Worm (Caenorhabditis elegans): ENCODE measurements around the gene F57F5.3.
"Not testable (repeated sequence)": the region's sequence is repeated elsewhere in the genome, so short reads cannot be mapped to it uniquely, and the experiment has no call there.

Gene F57F5.3

DNA sequence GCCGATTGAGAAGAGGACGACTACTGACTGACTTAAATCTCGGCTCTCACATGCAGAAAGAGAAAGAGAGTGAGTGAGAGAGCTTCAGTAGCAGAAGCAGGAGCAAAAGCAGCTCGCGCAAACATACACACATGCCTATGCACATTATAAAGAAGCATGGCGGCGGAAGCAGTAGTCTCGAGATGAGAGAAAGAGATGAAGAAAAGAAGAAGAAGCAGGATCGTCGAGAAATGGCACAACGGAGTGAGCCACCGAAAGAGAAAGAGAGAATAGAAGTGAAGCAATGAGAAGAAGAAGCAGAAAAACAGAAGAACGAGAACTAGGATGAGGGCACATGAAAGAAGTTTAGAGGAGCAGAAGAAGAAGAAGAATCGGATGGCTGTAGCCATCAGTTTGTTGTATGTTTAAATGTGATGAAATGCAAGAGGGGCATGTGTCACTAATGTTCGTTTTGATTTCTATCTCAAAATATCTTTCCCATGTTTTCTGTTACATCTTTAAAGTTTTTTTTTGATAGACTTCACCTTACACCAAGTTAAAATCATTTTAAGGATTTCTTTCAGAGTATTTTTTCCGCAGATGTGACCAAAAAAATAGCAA is 20.6 kb upstream of the F57F5.3 start:
- TF ChIP-seq him-1 (tag; optimal IDR thresholded peaks at IDR 0.05) (peak; percentile 80), dao-5 (tag; optimal IDR thresholded peaks at IDR 0.05) (no peak)

DNA sequence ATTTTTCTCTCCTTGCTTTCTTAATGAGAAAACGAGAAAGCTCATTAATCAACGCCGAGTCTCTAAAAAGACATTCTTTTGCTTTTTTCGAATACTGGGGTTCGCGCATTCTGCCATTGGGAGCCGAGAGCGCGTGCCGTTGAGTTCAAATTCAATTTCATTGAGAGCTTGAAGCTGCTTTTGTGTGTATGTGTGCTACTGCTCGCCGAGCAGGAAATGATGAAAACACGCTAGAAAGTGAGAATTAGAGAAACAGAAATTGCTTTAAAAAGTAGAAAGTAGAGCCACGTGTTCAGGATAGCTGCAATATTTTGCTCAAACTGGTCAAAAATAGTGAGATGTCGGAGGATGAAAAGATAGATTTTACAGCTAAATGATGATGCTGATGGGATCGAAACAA is 19.3 kb upstream of the F57F5.3 start:
- TF ChIP-seq him-1 (tag; optimal IDR thresholded peaks at IDR 0.05) (peak; percentile 4), W03F9.2 (tag; optimal IDR thresholded peaks at IDR 0.05) (no peak)

DNA sequence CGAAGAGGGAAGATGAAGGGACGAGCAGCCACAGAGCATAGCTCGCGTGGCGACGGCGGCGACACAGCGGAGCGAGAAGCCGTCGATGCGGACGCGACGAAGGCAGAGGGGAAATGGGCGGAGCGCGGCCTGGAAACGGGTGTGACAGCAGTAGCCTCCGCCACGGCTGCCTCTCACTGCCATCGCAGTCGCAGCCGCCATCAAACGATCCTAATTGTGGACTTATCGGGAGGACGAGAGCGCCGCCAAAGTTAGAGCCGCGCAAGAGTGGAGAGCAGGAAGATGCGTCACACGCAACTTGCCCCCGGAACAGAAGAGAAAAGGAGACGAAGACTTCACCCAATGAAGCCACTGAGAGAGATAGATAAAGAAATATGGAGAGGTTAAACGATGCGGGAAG is 17.9 kb upstream of the F57F5.3 start:
- no peak for TF ChIP-seq W03F9.2 (tag; optimal IDR thresholded peaks at IDR 0.05)
- peak; percentile 41 for TF ChIP-seq him-1 (tag; optimal IDR thresholded peaks at IDR 0.05)

DNA sequence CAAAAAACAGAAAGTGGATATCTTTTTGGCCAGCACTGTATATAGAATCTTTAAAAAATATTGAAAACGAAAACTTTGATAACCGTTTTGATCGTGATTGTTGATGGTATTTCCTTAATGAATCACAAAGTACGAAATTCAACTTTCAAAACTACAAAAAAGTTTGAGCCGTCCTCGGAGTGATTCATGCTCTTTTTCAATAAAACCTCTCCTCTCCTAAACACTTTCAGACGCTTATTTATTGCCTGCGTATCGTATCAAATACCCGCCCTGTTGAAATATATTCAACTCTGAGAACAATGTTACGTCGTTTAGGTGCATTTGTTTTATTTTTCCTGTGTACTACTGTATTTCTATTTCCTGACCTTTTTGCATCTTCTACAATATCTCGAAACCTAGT is 14.5 kb upstream of the F57F5.3 start:
- TF ChIP-seq him-1 (tag; optimal IDR thresholded peaks at IDR 0.05): no peak
- TF ChIP-seq dao-5 (tag; optimal IDR thresholded peaks at IDR 0.05): no peak
- no peak for TF ChIP-seq W03F9.2 (tag; optimal IDR thresholded peaks at IDR 0.05)

DNA sequence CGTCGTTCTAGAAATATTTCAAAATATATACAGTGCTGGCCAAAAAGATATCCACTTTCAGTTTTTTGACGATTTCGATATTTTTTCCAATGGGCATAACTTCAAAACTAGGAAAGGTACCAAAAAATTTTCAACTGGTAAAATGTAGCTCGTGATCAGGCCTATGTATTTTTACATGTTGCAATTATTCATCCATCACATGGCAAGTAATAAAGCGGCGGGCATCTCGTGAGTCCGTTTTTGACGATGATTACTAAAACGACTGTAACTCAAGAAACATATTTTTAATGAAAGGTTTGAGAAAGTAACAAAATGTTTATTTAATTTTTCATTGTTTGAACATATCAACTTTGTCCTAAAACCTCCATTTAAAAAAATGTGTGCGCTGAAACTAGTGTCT is 13.6 kb upstream of the F57F5.3 start, which contains the start of gene F10C2.3:
Gene F10C2.3, plus strand, starts transcription at position 301 of the 400 bp plus-strand sequence.
- not testable (repeated sequence) for TF ChIP-seq him-1, dao-5, W03F9.2 (tag; optimal IDR thresholded peaks at IDR 0.05)

DNA sequence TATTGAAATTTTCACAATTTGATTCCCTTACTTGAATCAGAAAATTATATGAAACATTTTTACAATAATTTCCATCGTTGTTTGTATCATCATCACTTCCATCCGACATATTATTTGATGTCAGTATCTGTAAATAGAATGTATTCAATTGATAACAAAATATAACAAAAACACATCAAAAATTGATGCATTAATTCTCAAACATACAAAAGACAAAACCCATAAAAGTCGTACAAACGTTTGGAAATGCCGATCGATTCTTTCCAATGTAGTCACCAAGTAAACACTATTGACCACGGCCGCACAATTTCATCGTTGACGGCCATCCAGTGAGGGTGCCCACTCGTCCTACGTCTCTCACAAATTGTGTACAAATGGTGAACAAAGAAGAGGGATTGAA is 6.9 kb upstream of the F57F5.3 start, which contains the start of gene add-2:
Gene add-2, minus strand, starts transcription at position 109 of the 400 bp plus-strand sequence.
- TF ChIP-seq him-1 (tag; optimal IDR thresholded peaks at IDR 0.05): no peak
- no peak for TF ChIP-seq dao-5 (tag; optimal IDR thresholded peaks at IDR 0.05)
- no peak for TF ChIP-seq W03F9.2 (tag; optimal IDR thresholded peaks at IDR 0.05)

DNA sequence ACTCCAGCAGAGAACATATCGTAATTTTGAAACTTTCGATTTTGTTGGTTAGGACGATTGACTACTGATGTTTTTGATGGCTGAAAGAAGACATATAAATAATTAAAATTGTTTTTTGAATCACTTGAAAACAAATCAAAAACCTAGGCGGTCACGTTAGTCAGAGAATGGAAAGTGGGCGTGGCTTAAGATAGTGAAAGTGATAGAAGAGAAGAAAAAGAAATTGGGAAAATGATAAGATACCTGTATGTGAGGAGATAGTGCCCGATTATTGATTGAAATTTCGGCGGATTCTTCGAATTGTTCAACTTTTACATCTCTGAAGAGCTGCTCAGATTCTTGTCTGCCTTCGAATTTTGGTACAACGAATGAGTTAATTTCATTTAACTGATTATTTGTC is 5.3 kb upstream of the F57F5.3 start:
- TF ChIP-seq him-1 (tag; optimal IDR thresholded peaks at IDR 0.05): no peak
- TF ChIP-seq dao-5 (tag; optimal IDR thresholded peaks at IDR 0.05): no peak
- TF ChIP-seq W03F9.2 (tag; optimal IDR thresholded peaks at IDR 0.05): no peak

DNA sequence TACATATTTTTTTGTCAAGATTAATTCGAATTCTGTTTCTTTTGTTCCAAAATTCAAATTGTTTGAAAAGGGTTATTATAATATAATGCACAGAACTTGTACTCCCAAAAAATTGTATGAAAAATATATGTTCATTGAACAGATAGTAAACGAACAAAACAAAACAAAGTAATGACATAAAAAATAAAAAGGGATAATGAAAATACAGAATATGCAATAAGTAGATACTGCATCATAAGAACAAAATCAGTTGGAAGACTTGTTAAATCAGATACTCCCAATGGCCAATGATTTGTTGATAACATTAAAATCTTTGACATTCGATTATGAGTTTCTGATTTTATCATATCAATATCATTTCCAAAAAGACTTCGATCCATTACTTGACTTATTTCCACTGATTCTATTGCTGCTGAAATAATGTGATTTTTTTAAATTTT is 1.9 kb downstream of the F57F5.3 start:
- TF ChIP-seq dao-5 (tag; optimal IDR thresholded peaks at IDR 0.05) (no peak), W03F9.2 (tag; optimal IDR thresholded peaks at IDR 0.05) (no peak), him-1 (tag; optimal IDR thresholded peaks at IDR 0.05) (no peak)

DNA sequence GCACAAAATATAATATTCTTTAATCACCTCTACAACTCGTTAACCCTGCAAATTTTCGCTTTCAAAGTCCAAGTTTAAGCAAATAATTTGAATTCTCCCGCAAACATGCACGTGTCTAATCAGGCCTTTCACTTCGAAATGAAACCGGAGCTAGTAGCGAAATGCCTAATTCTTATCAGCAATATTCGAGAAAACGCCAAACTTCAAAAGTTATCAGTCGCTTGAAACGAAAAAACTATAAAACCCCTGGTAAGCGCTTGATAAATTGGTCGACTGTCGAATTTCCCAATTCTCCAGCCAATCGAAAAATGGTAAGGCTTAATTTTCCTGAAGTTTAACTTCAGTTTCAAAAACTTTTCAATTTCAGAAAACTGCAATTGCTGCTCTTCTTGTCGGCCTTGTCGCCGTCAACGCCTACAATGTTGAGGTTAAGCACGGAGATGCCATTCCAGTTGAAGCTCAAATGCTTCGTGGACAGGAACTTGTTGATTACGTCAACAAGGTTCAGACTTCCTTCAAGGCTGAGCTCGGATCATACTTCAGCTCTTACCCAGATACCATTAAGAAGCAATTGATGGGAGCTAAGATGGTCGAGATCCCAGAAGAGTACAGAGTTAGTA is 3.4 kb downstream of the F57F5.3 start, which contains the start of gene cpr-9:
Gene cpr-9, plus strand, starts transcription at position 188 of the 620 bp plus-strand sequence.
- TF ChIP-seq dao-5 (tag; optimal IDR thresholded peaks at IDR 0.05): no peak
- peak; percentile 30 for TF ChIP-seq W03F9.2 (tag; optimal IDR thresholded peaks at IDR 0.05)
- no peak for TF ChIP-seq him-1 (tag; optimal IDR thresholded peaks at IDR 0.05)

DNA sequence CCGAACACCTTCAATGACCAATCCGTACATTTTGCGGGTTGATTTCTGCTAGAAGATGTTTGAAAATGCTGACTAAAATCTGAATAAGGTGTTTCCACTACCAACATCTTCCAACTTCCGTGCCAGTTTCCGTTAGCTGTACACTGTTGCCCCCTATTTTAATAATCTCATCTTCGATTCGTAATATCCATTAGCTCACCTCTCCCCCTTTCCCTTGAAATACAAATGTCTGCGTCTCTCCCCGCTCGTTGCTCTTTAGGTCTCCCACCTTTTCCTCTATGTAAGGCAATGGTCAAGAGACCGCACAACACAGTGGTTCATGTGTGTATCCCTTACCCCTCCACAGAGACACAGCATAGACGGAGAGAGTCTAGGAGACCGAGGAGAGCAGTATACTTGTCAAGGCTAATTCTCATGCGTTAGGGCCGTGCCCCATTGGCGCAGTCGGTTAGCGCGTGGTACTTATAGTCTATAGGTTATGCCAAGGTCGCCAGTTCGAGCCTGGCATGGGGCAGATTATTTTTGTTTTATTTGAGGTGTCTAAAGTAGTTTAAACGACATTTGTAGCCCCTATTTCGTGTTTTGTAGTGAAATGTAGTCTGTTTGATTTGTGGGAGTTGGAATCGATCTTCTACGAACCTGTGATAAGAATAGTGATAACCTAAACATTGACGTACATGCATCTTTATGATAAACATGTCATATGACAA is 4.5 kb downstream of the F57F5.3 start, which contains the start of gene gcy-33:
Gene gcy-33, minus strand, starts transcription at position 51 of the 710 bp plus-strand sequence.
- TF ChIP-seq W03F9.2 (tag; optimal IDR thresholded peaks at IDR 0.05): peak; percentile 62
- peak; percentile 94 for TF ChIP-seq dao-5 (tag; optimal IDR thresholded peaks at IDR 0.05)
- peak; percentile 48 for TF ChIP-seq him-1 (tag; optimal IDR thresholded peaks at IDR 0.05)

DNA sequence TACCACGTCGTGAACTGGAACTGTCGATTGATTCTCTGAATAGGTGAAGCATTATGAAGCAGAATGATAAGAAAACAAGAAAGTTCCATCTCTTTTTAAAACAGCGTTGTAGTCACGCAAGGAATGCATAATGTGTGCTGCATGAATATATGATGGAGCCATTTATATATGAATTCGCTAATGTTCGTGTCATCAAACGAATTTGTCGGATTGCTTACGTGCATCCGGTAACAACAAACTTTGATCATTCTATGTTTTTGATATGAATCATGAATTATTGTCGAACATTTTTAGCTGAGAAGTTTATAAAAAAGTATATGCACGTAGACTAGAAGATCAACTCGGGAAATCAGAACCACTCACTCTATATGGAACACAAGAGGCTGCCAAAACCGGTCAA is 9.0 kb downstream of the F57F5.3 start:
- TF ChIP-seq him-1 (tag; optimal IDR thresholded peaks at IDR 0.05): no peak
- TF ChIP-seq W03F9.2 (tag; optimal IDR thresholded peaks at IDR 0.05): no peak
- TF ChIP-seq dao-5 (tag; optimal IDR thresholded peaks at IDR 0.05): no peak

DNA sequence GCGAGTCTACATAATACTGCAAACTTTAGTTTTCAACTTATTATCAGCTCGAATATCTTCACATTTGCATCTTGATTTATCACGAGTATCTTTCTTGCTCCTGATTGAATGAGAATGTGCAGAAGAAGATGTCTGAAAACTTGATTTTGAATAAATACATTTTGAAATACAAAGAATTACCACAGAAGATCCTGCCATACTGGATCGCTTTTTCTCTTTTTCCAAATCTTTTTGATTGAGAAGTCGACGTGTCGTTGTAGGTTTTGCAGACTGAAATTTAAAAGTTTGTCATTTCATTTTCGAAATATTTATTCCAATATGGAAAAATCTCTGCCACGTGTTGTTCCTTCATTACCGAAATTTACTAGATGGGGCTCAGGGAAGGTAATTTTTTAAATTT is 10.5 kb downstream of the F57F5.3 start, which contains the start of gene C52E4.12:
Gene C52E4.12, plus strand, starts transcription at position 301 of the 400 bp plus-strand sequence.
- TF ChIP-seq dao-5 (tag; optimal IDR thresholded peaks at IDR 0.05): no peak
- TF ChIP-seq him-1 (tag; optimal IDR thresholded peaks at IDR 0.05): no peak
- no peak for TF ChIP-seq W03F9.2 (tag; optimal IDR thresholded peaks at IDR 0.05)

DNA sequence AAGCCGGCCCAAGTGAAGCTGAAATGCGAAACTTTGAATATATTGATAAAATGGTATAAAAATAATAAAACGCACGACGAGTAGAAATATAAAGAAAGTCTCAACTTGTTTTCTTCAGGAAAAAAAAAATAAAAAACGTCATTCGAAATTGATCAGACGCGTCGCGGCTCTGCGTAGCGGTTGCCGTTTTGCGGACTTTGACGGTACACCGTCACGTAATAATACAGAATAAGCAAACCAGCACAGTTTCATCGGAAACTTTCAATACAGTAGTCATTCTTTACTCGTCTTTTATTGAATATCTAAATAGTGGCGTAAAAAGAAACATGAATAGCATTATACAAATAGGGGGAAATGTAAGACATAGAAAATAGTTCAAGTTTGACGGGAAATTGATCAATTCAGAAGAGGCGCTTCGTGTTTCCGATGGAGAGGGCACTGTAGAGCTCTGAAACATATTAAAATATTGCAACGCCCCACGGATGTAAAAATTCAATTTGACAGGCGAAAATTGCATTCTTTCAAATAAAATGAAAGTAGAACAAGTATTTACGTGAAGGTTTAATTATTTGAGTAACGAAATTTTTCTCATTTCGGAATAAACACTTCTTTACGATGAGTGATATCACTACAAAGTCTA is 12.6 kb downstream of the F57F5.3 start, which contains the start of the genes cyl-1 and C52E4.7:
Gene cyl-1, minus strand, starts transcription at position 18 of the 640 bp plus-strand sequence.
Gene C52E4.7, plus strand, starts transcription at position 590 of the 640 bp plus-strand sequence.
- no peak for TF ChIP-seq dao-5 (tag; optimal IDR thresholded peaks at IDR 0.05)
- TF ChIP-seq W03F9.2 (tag; optimal IDR thresholded peaks at IDR 0.05): peak; percentile 51
- TF ChIP-seq him-1 (tag; optimal IDR thresholded peaks at IDR 0.05): no peak

Data from whole organism, L4/young adult.